Worm (Caenorhabditis elegans) whole organism, midembryonic: ENCODE results near the gene nhr-246.
"Not testable (repeated sequence)": the region's sequence is repeated elsewhere in the genome, so short reads cannot be mapped to it uniquely, and the experiment has no call there.

Experiments
- T22C8.4 ChIP-seq: fragments of 200-800 bp; sonication (Bioruptor generic); IDR thresholded peaks from 2 replicates; pipeline ENCODE4 v1.3.6; 2022; ENCODE audit warnings: missing genetic modification characterization, missing compliant biosample characterization
- cog-1 ChIP-seq: sonication (generic microtip); optimal IDR thresholded peaks from 2 replicates; lab custom pipeline; 2016; ENCODE audit warnings: missing genetic modification characterization, missing compliant biosample characterization
- flt-1 ChIP-seq: fragments of 200-800 bp; sonication (Bioruptor generic); IDR thresholded peaks from 2 replicates; pipeline ENCODE4 v1.3.6; 2022; ENCODE audit warnings: missing genetic modification characterization, missing compliant biosample characterization
- klf-2 ChIP-seq: fragments of 200-800 bp; sonication (Bioruptor generic); conservative IDR thresholded peaks from 2 replicates; pipeline ENCODE4 v1.3.6; 2022; ENCODE audit warnings: missing genetic modification reagents, missing genetic modification characterization, missing compliant biosample characterization
- med-1 ChIP-seq: sonication (generic microtip); optimal IDR thresholded peaks from 2 replicates; lab custom pipeline; 2017; ENCODE audit warnings: missing genetic modification characterization, mild to moderate bottlenecking, missing compliant biosample characterization, antibody characterized with exemption, missing genetic modification reagents; ENCODE audit not compliant: insufficient read depth
- ref-1 ChIP-seq: fragments of 200-800 bp; sonication (Bioruptor generic); conservative IDR thresholded peaks from 2 replicates; pipeline ENCODE4 v1.3.6; 2022; ENCODE audit warnings: missing genetic modification reagents, missing genetic modification characterization, missing compliant biosample characterization
- tab-1 ChIP-seq: fragments of 200-800 bp; sonication (Bioruptor generic); IDR thresholded peaks from 2 replicates; pipeline ENCODE4 v1.3.6; 2022; ENCODE audit warnings: missing genetic modification characterization, missing compliant biosample characterization
- ztf-23 ChIP-seq: fragments of 200-800 bp; sonication (Bioruptor generic); IDR thresholded peaks from 2 replicates; pipeline ENCODE4 v1.3.6; 2022; ENCODE audit warnings: missing genetic modification reagents, missing genetic modification characterization, missing compliant biosample characterization
- ztf-29 ChIP-seq: fragments of 200-800 bp; sonication (Bioruptor generic); IDR thresholded peaks from 2 replicates; pipeline ENCODE4 v1.3.6; 2022; ENCODE audit warnings: missing genetic modification reagents, missing genetic modification characterization, missing compliant biosample characterization

Gene nhr-246

ce11 chrV:15313529-15313928 is 2.7 kb upstream of the nhr-246 start:
- TF ChIP-seq tab-1, result no peak
- no peak for TF ChIP-seq ztf-23 (GFP tag; lab: Robert Waterston, UW)
- no peak for TF ChIP-seq cog-1
- TF ChIP-seq klf-2 (GFP tag; lab: Robert Waterston, UW), result no peak
- TF ChIP-seq ref-1 (GFP tag; lab: Robert Waterston, UW), result no peak
- TF ChIP-seq ztf-29 (GFP tag; lab: Robert Waterston, UW), result no peak
- no peak for TF ChIP-seq T22C8.4 (GFP tag; lab: Robert Waterston, UW)
- no peak for TF ChIP-seq med-1 (GFP tag; lab: Kevin White, UChicago)
- no peak for TF ChIP-seq flt-1 (GFP tag; lab: Robert Waterston, UW)

ce11 chrV:15318638-15319037 is 2.4 kb downstream of the nhr-246 start, which contains the start of gene nhr-291:
nhr-291 (plus strand) TSS chrV:15318961.
- TF ChIP-seq med-1 (GFP tag; lab: Kevin White, UChicago) (no peak), ref-1 (GFP tag; lab: Robert Waterston, UW) (no peak), ztf-23 (GFP tag; lab: Robert Waterston, UW) (no peak), cog-1 (no peak), tab-1 (no peak), T22C8.4 (GFP tag; lab: Robert Waterston, UW) (no peak), klf-2 (GFP tag; lab: Robert Waterston, UW) (no peak), ztf-29 (GFP tag; lab: Robert Waterston, UW) (no peak), flt-1 (GFP tag; lab: Robert Waterston, UW) (no peak)

- peak; percentile 84 for TF ChIP-seq flt-1 (GFP tag; lab: Robert Waterston, UW)
These were observed 4.6 kb downstream of the nhr-246 start for ce11 chrV:15320756-15321332.

- TF ChIP-seq med-1 (GFP tag; lab: Kevin White, UChicago); ztf-23 (GFP tag; lab: Robert Waterston, UW); flt-1 (GFP tag; lab: Robert Waterston, UW): not testable (repeated sequence)
These were observed 6.4 kb downstream of the nhr-246 start, which contains the start of gene nhr-247 for ce11 chrV:15322653-15323052. nhr-247 (plus strand) TSS chrV:15322982.

- TF ChIP-seq T22C8.4 (GFP tag; lab: Robert Waterston, UW) (no peak), tab-1 (no peak), ztf-29 (GFP tag; lab: Robert Waterston, UW) (no peak), klf-2 (GFP tag; lab: Robert Waterston, UW) (no peak), flt-1 (GFP tag; lab: Robert Waterston, UW) (no peak), med-1 (GFP tag; lab: Kevin White, UChicago) (no peak), ref-1 (GFP tag; lab: Robert Waterston, UW) (no peak), cog-1 (no peak), ztf-23 (GFP tag; lab: Robert Waterston, UW) (no peak)
These were observed 7.1 kb downstream of the nhr-246 start for ce11 chrV:15323417-15323816.

- TF ChIP-seq T22C8.4 (GFP tag; lab: Robert Waterston, UW) (no peak), tab-1 (no peak), ztf-23 (GFP tag; lab: Robert Waterston, UW) (no peak), cog-1 (no peak), med-1 (GFP tag; lab: Kevin White, UChicago) (no peak), ref-1 (GFP tag; lab: Robert Waterston, UW) (no peak), klf-2 (GFP tag; lab: Robert Waterston, UW) (no peak), ztf-29 (GFP tag; lab: Robert Waterston, UW) (no peak), flt-1 (GFP tag; lab: Robert Waterston, UW) (no peak)
These were observed 11.6 kb downstream of the nhr-246 start, which contains the start of gene ZK1037.6 for ce11 chrV:15327745-15328447. ZK1037.6 (minus strand) TSS chrV:15327795.

- TF ChIP-seq cog-1, result no peak
These were observed 14.0 kb downstream of the nhr-246 start, which contains the start of gene srh-295 for ce11 chrV:15330314-15330713. srh-295 (plus strand) TSS chrV:15330614.

- no peak for TF ChIP-seq tab-1
- no peak for TF ChIP-seq ref-1 (GFP tag; lab: Robert Waterston, UW)
- no peak for TF ChIP-seq cog-1
- TF ChIP-seq T22C8.4 (GFP tag; lab: Robert Waterston, UW), result no peak
- no peak for TF ChIP-seq ztf-23 (GFP tag; lab: Robert Waterston, UW)
- no peak for TF ChIP-seq klf-2 (GFP tag; lab: Robert Waterston, UW)
- no peak for TF ChIP-seq flt-1 (GFP tag; lab: Robert Waterston, UW)
- no peak for TF ChIP-seq ztf-29 (GFP tag; lab: Robert Waterston, UW)
- TF ChIP-seq med-1 (GFP tag; lab: Kevin White, UChicago), result no peak
These were observed 16.6 kb downstream of the nhr-246 start, which contains the start of gene srw-113 for ce11 chrV:15332851-15333250. srw-113 (plus strand) TSS chrV:15333151.

ce11 chrV:15337405-15337804 is 21.1 kb downstream of the nhr-246 start, which contains the start of gene wrt-7:
wrt-7 (minus strand) TSS chrV:15337505.
- TF ChIP-seq klf-2 (GFP tag; lab: Robert Waterston, UW) (no peak), T22C8.4 (GFP tag; lab: Robert Waterston, UW) (no peak), med-1 (GFP tag; lab: Kevin White, UChicago) (no peak), flt-1 (GFP tag; lab: Robert Waterston, UW) (no peak), tab-1 (no peak), ztf-23 (GFP tag; lab: Robert Waterston, UW) (no peak), ztf-29 (GFP tag; lab: Robert Waterston, UW) (no peak), ref-1 (GFP tag; lab: Robert Waterston, UW) (no peak), cog-1 (no peak)
